Fruit fly (Drosophila melanogaster) whole organism, embryonic: ENCODE measurements around the gene CG34276.
A peak's percentile ranks its signal among the peaks of the same experiment; 100 is the strongest.

Source experiments
- Aef1 ChIP-seq: fragments of 200-800 bp; sonication (Bioruptor generic); IDR thresholded peaks from 3 replicates; pipeline ENCODE4 v1.3.6; 2022; ENCODE audit warnings: missing biosample characterization, missing genetic modification characterization
- Antp ChIP-seq: fragments of 200-800 bp; sonication (Bioruptor generic); optimal IDR thresholded peaks from 3 replicates; lab custom pipeline; 2016; ENCODE audit warnings: missing biosample characterization, missing genetic modification characterization
- Bgb ChIP-seq: fragments of 200-800 bp; sonication (Bioruptor generic); IDR thresholded peaks from 2 replicates; pipeline ENCODE4 v1.3.6; 2022; ENCODE audit warnings: missing biosample characterization, missing genetic modification characterization; ENCODE audit not compliant: partially characterized antibody
- CG10431 ChIP-seq: fragments of 200-800 bp; sonication (Bioruptor generic); optimal IDR thresholded peaks from 3 replicates; lab custom pipeline; 2018; ENCODE audit warnings: missing biosample characterization, mild to moderate bottlenecking, missing genetic modification characterization
- CG12071 ChIP-seq: fragments of 200-800 bp; sonication (Bioruptor generic); optimal IDR thresholded peaks from 3 replicates; lab custom pipeline; 2018; ENCODE audit warnings: missing biosample characterization, mild to moderate bottlenecking, missing genetic modification characterization
- CG13894 ChIP-seq: fragments of 200-800 bp; sonication (Bioruptor generic); optimal IDR thresholded peaks from 3 replicates; lab custom pipeline; 2018; ENCODE audit warnings: missing biosample characterization, mild to moderate bottlenecking, missing genetic modification characterization, moderate library complexity
- CG14710 ChIP-seq: fragments of 200-800 bp; sonication (Bioruptor generic); optimal IDR thresholded peaks from 3 replicates; lab custom pipeline; 2019; ENCODE audit warnings: missing biosample characterization, mild to moderate bottlenecking, missing genetic modification characterization, moderate library complexity
- CG17328 ChIP-seq: fragments of 200-800 bp; sonication (Bioruptor generic); IDR thresholded peaks from 2 replicates; pipeline ENCODE4 v1.3.6; 2022; ENCODE audit warnings: missing biosample characterization, missing genetic modification characterization
- CG18599 ChIP-seq: fragments of 200-800 bp; sonication (Bioruptor generic); optimal IDR thresholded peaks from 3 replicates; lab custom pipeline; 2017; ENCODE audit warnings: missing biosample characterization, missing genetic modification characterization, mild to moderate bottlenecking, moderate library complexity, missing genetic modification reagents
- CG2116 ChIP-seq: fragments of 200-800 bp; sonication (Bioruptor generic); optimal IDR thresholded peaks from 3 replicates; lab custom pipeline; 2018; ENCODE audit warnings: missing biosample characterization, mild to moderate bottlenecking, missing genetic modification characterization
- CG2129 ChIP-seq: fragments of 200-800 bp; sonication (Bioruptor generic); IDR thresholded peaks from 2 replicates; pipeline ENCODE4 v1.3.6; 2022; ENCODE audit warnings: missing biosample characterization, missing genetic modification characterization; ENCODE audit not compliant: partially characterized antibody
- CG31441 ChIP-seq: fragments of 200-800 bp; sonication (Bioruptor generic); IDR thresholded peaks from 2 replicates; pipeline ENCODE4 v1.3.6; 2022; ENCODE audit warnings: missing biosample characterization, missing genetic modification characterization
- CG3847 ChIP-seq: fragments of 200-800 bp; sonication (Bioruptor generic); IDR thresholded peaks from 2 replicates; pipeline ENCODE4 v1.3.6; 2022; ENCODE audit warnings: missing biosample characterization, missing genetic modification characterization
- CG4617 ChIP-seq: fragments of 200-800 bp; sonication (Bioruptor generic); optimal IDR thresholded peaks from 3 replicates; lab custom pipeline; 2016; ENCODE audit warnings: missing biosample characterization, missing genetic modification characterization, borderline replicate concordance
- CG4854 ChIP-seq: fragments of 200-800 bp; sonication (Bioruptor generic); optimal IDR thresholded peaks from 2 replicates; lab custom pipeline; 2016; ENCODE audit warnings: missing biosample characterization, missing genetic modification characterization, inconsistent platforms
- CG6791 ChIP-seq: fragments of 200-800 bp; sonication (Bioruptor generic); IDR thresholded peaks from 3 replicates; pipeline ENCODE4 v1.3.6; 2022; ENCODE audit warnings: missing biosample characterization, missing genetic modification characterization; ENCODE audit not compliant: partially characterized antibody
- CG7839 ChIP-seq: fragments of 200-800 bp; sonication (Bioruptor generic); optimal IDR thresholded peaks from 3 replicates; lab custom pipeline; 2018; ENCODE audit warnings: missing biosample characterization, mild to moderate bottlenecking, missing genetic modification characterization, moderate library complexity
- CG7963 ChIP-seq: fragments of 200-800 bp; sonication (Bioruptor generic); IDR thresholded peaks from 3 replicates; pipeline ENCODE4 v1.3.6; 2022; ENCODE audit warnings: missing biosample characterization, missing genetic modification characterization; ENCODE audit not compliant: partially characterized antibody
- CG8290 ChIP-seq, 3 experiments: fragments of 200-800 bp; sonication (Bioruptor generic); optimal IDR thresholded peaks; 2 replicates each; lab custom pipeline; 2016 to 2019; ENCODE audit warnings: missing biosample characterization in 3 of 3, missing genetic modification characterization in 3 of 3, mild to moderate bottlenecking in 2 of 3, moderate library complexity in 1 of 3
- CG9609 ChIP-seq: fragments of 200-800 bp; sonication (Bioruptor generic); optimal IDR thresholded peaks from 3 replicates; lab custom pipeline; 2016; ENCODE audit warnings: missing biosample characterization, missing genetic modification characterization
- Camta ChIP-seq: fragments of 200-800 bp; sonication (Bioruptor generic); optimal IDR thresholded peaks from 2 replicates; lab custom pipeline; 2016; ENCODE audit warnings: missing biosample characterization, missing genetic modification characterization
- Doc3 ChIP-seq: fragments of 200-800 bp; sonication (Bioruptor generic); IDR thresholded peaks from 3 replicates; pipeline ENCODE4 v1.3.6; 2022; ENCODE audit warnings: missing biosample characterization, missing genetic modification characterization; ENCODE audit not compliant: partially characterized antibody
- Dp ChIP-seq: fragments of 200-800 bp; sonication (Bioruptor generic); optimal IDR thresholded peaks from 2 replicates; lab custom pipeline; 2018; ENCODE audit warnings: missing biosample characterization, mild to moderate bottlenecking, missing genetic modification characterization, moderate library complexity
- Dref ChIP-seq: fragments of 200-800 bp; sonication (Bioruptor generic); IDR thresholded peaks from 2 replicates; pipeline ENCODE4 v1.3.6; 2022; ENCODE audit warnings: missing biosample characterization, missing genetic modification characterization
- HmgZ ChIP-seq: fragments of 200-800 bp; sonication (Bioruptor generic); optimal IDR thresholded peaks from 2 replicates; lab custom pipeline; 2018; ENCODE audit warnings: missing biosample characterization, mild to moderate bottlenecking, missing genetic modification characterization
- Hr51 ChIP-seq, 2 experiments: fragments of 200-800 bp; sonication (Bioruptor generic); optimal IDR thresholded peaks; 2 replicates in 1 of 2; 3 replicates in 1 of 2; lab custom pipeline; 2016 to 2018; ENCODE audit warnings: missing biosample characterization in 2 of 2, missing genetic modification characterization in 2 of 2, mild to moderate bottlenecking in 1 of 2, moderate library complexity in 1 of 2
- Nf-YC ChIP-seq: fragments of 200-800 bp; optimal IDR thresholded peaks from 3 replicates; lab custom pipeline; 2019; ENCODE audit warnings: missing biosample characterization, mild to moderate bottlenecking, missing genetic modification characterization, moderate library complexity
- Side ChIP-seq: fragments of 200-800 bp; sonication (Bioruptor generic); optimal IDR thresholded peaks from 2 replicates; lab custom pipeline; 2016; ENCODE audit warnings: missing biosample characterization, missing genetic modification characterization
- Trl ChIP-seq, 3 experiments: fragments of >200 bp in 2 of 3; fragments of 200-800 bp in 1 of 3; sonication (Bioruptor generic) in 1 of 3; optimal IDR thresholded peaks; 2 replicates in 1 of 3; 3 replicates in 2 of 3; lab custom pipeline; 2016 to 2017; ENCODE audit warnings: missing biosample characterization in 1 of 3, missing genetic modification characterization in 1 of 3
- ara ChIP-seq: fragments of 200-800 bp; sonication (Bioruptor generic); IDR thresholded peaks from 2 replicates; pipeline ENCODE4 v1.3.6; 2022; ENCODE audit warnings: missing biosample characterization, missing genetic modification characterization
- ato ChIP-seq: fragments of 200-800 bp; sonication (Bioruptor generic); IDR thresholded peaks from 2 replicates; pipeline ENCODE4 v1.3.6; 2022; ENCODE audit warnings: missing biosample characterization, missing genetic modification characterization; ENCODE audit not compliant: partially characterized antibody
- exex ChIP-seq: fragments of 200-800 bp; sonication (Bioruptor generic); optimal IDR thresholded peaks from 4 replicates; lab custom pipeline; 2018; ENCODE audit warnings: missing biosample characterization, mild to moderate bottlenecking, missing genetic modification characterization, moderate library complexity
- gcm ChIP-seq: fragments of 200-800 bp; sonication (Bioruptor generic); optimal IDR thresholded peaks from 2 replicates; lab custom pipeline; 2019; ENCODE audit warnings: missing biosample characterization, mild to moderate bottlenecking, missing genetic modification characterization, moderate library complexity
- gsb ChIP-seq: fragments of 200-800 bp; sonication (Bioruptor generic); IDR thresholded peaks from 2 replicates; pipeline ENCODE4 v1.3.6; 2022; ENCODE audit warnings: missing biosample characterization, missing genetic modification characterization
- ham ChIP-seq: fragments of 200-800 bp; sonication (Bioruptor generic); IDR thresholded peaks from 2 replicates; pipeline ENCODE4 v1.3.6; 2022; ENCODE audit warnings: missing biosample characterization, missing genetic modification characterization
- hb ChIP-seq: fragments of 200-800 bp; sonication (Bioruptor generic); IDR thresholded peaks from 3 replicates; pipeline ENCODE4 v1.3.6; 2022; ENCODE audit warnings: missing biosample characterization, missing genetic modification characterization; ENCODE audit not compliant: partially characterized antibody
- ind ChIP-seq: fragments of 200-800 bp; sonication (Bioruptor generic); optimal IDR thresholded peaks from 3 replicates; lab custom pipeline; 2016; ENCODE audit warnings: missing biosample characterization, missing genetic modification characterization
- kah ChIP-seq: fragments of 200-800 bp; sonication (Bioruptor generic); optimal IDR thresholded peaks from 2 replicates; lab custom pipeline; 2018; ENCODE audit warnings: missing biosample characterization, mild to moderate bottlenecking, missing genetic modification characterization
- knrl ChIP-seq: fragments of 200-800 bp; sonication (Bioruptor generic); IDR thresholded peaks from 3 replicates; pipeline ENCODE4 v1.3.6; 2022; ENCODE audit warnings: missing biosample characterization, missing genetic modification characterization; ENCODE audit not compliant: partially characterized antibody
- nmo ChIP-seq: fragments of 200-800 bp; sonication (Bioruptor generic); optimal IDR thresholded peaks from 2 replicates; lab custom pipeline; 2018; ENCODE audit warnings: missing biosample characterization, mild to moderate bottlenecking, missing genetic modification characterization, moderate library complexity
- pzg ChIP-seq: fragments of 200-800 bp; sonication (Bioruptor generic); optimal IDR thresholded peaks from 3 replicates; lab custom pipeline; 2018; ENCODE audit warnings: missing biosample characterization, mild to moderate bottlenecking, missing genetic modification characterization, moderate library complexity
- scrt ChIP-seq: fragments of 200-800 bp; sonication (Bioruptor generic); optimal IDR thresholded peaks from 2 replicates; lab custom pipeline; 2018; ENCODE audit warnings: missing biosample characterization, mild to moderate bottlenecking, missing genetic modification characterization, moderate library complexity
- sd ChIP-seq: fragments of 200-800 bp; sonication (Bioruptor generic); optimal IDR thresholded peaks from 3 replicates; lab custom pipeline; 2018; ENCODE audit warnings: missing biosample characterization, mild to moderate bottlenecking, missing genetic modification characterization, moderate library complexity
- sr ChIP-seq: fragments of 200-800 bp; sonication (Bioruptor generic); IDR thresholded peaks from 3 replicates; pipeline ENCODE4 v1.3.6; 2022; ENCODE audit warnings: missing biosample characterization, missing genetic modification characterization
- stwl ChIP-seq: fragments of 200-800 bp; sonication (Bioruptor generic); optimal IDR thresholded peaks from 3 replicates; lab custom pipeline; 2018; ENCODE audit warnings: missing biosample characterization, mild to moderate bottlenecking, missing genetic modification characterization, moderate library complexity
- zen2 ChIP-seq: fragments of 200-800 bp; sonication (Bioruptor generic); IDR thresholded peaks from 3 replicates; pipeline ENCODE4 v1.3.6; 2022; ENCODE audit warnings: missing biosample characterization, missing genetic modification characterization; ENCODE audit not compliant: partially characterized antibody
- zfh2 ChIP-seq: fragments of 200-800 bp; sonication (Bioruptor generic); optimal IDR thresholded peaks from 2 replicates; lab custom pipeline; 2016; ENCODE audit warnings: missing biosample characterization, missing genetic modification characterization

The CG34276 gene

DNA sequence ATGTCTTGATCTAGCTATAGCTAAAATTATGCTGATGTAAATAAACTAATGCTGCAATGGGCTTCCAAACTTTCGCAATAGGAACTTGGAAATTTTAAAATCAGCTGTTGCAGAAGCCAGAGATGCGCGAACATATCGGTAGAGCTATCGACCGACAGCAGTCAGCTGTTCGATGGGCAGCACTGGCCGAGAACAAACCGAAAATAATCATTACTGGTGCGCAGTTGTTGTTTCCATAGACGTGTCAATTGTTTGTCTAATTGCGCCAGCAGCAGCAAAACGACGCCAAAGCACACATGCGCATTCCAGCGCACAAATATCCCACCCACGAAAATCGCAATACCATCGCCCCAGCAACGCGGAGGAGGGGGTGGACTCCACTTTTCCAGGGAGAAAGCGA lies 9.5 kb downstream of the CG34276 start, which contains the start of gene Sap47 (continued):
- TF ChIP-seq Camta (GFP tag; lab: Kevin White, UChicago) (no peak), CG6791 (GFP tag; lab: Robert Waterston, UW) (peak; percentile 76), CG12071 (peak; percentile 25), Dp (GFP tag; lab: Kevin White, UChicago) (peak; percentile 63), exex (peak; percentile 40), ham (GFP tag; lab: Robert Waterston, UW) (no peak), hb (peak; percentile 65; the same call in 2 of the 3 replicates), CG4617 (GFP tag; lab: Kevin White, UChicago) (peak; percentile 66), Side (GFP tag; lab: Kevin White, UChicago) (no peak), CG31441 (GFP tag; lab: Robert Waterston, UW) (no peak), CG13894 (tag; lab: Kevin White, UChicago) (peak; percentile 23), nmo (GFP tag; lab: Kevin White, UChicago) (peak; percentile 21), knrl (GFP tag; lab: Robert Waterston, UW) (peak; percentile 77), Aef1 (peak; percentile 37; the same call in 1 of the 3 replicates), CG3847 (GFP tag; lab: Robert Waterston, UW) (peak; percentile 22; the same call in 1 of the 2 replicates), CG4854 (GFP tag; lab: Kevin White, UChicago) (no peak), zfh2 (GFP tag; lab: Kevin White, UChicago) (no peak), CG9609 (no peak), kah (no peak), stwl (tag; lab: Kevin White, UChicago) (peak; percentile 40), CG10431 (no peak), ind (GFP tag; lab: Kevin White, UChicago) (no peak), CG17328 (GFP tag; lab: Robert Waterston, UW) (no peak), scrt (GFP tag; lab: Kevin White, UChicago) (peak; percentile 10), ara (GFP tag; lab: Robert Waterston, UW) (no peak), Antp (GFP tag; lab: Kevin White, UChicago) (no peak), Dref (peak; percentile 64), Doc3 (GFP tag; lab: Robert Waterston, UW) (peak; percentile 76), sr (GFP tag; lab: Robert Waterston, UW) (0 out of 3 replicates have a peak, but pooled peaks have one; percentile 8), Nf-YC (tag; lab: Kevin White, UChicago) (peak; percentile 23), Trl (optimal IDR thresholded peaks at IDR 0.05; lab: Kevin White, UChicago) (peak in 1 of 2 experiments; percentile 19), Trl (GFP tag; optimal IDR thresholded peaks at IDR 0.05; lab: Kevin White, UChicago) (no peak), Bgb (GFP tag; lab: Robert Waterston, UW) (peak; percentile 91), CG18599 (GFP tag; lab: Kevin White, UChicago) (peak; percentile 34), CG7839 (no peak), HmgZ (tag; lab: Kevin White, UChicago) (peak; percentile 58), ato (GFP tag; lab: Robert Waterston, UW) (peak; percentile 80), zen2 (GFP tag; lab: Robert Waterston, UW) (peak; percentile 79), CG8290 (GFP tag; optimal IDR thresholded peaks at IDR 0.05; lab: Kevin White, UChicago) (no peak), CG8290 (tag; optimal IDR thresholded peaks at IDR 0.05; lab: Kevin White, UChicago) (peak in 1 of 2 experiments; percentile 67), sd (peak; percentile 74), gcm (no peak), gsb (GFP tag; lab: Robert Waterston, UW) (peak; percentile 42; the same call in 1 of the 2 replicates), Hr51 (GFP tag; optimal IDR thresholded peaks at IDR 0.05; lab: Kevin White, UChicago) (peak in 1 of 2 experiments; percentile 0), CG2129 (peak; percentile 55), CG14710 (peak; percentile 17), CG7963 (peak; percentile 68; the same call in 2 of the 3 replicates), pzg (peak; percentile 80), CG2116 (peak; percentile 70)
